Worm (Caenorhabditis elegans): ENCODE results near the gene srbc-63.
A peak's percentile ranks its signal among the peaks of the same experiment; 100 is the strongest.

The srbc-63 gene

DNA sequence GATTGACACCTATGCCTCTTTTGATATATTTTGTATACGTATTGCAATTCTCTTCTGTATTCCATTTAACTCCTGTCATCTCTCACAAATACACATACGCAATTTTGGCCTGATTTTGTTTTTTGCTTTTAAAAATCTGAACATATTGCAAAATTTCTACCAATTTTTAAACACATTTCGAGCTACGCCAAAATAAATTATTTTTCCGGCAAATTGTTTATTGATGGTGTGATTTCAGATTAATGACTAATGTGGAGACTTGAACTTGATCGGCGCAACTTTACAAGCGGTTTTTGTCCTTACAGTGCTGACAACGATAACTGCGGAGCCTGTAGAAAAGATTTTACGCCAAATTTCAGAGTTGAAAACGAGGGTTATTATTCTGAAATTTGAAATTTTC, 15.4 kb downstream of the srbc-63 start:
- TF ChIP-seq cnd-1 (tag; optimal IDR thresholded peaks at IDR 0.05) = no peak
- TF ChIP-seq zip-8 (tag; optimal IDR thresholded peaks at IDR 0.05) = no peak
- no peak for TF ChIP-seq mab-5 (tag; optimal IDR thresholded peaks at IDR 0.05)
- no peak for TF ChIP-seq nhr-2 (tag; optimal IDR thresholded peaks at IDR 0.05)
- no peak for TF ChIP-seq hlh-1 (tag; optimal IDR thresholded peaks at IDR 0.05)
- no peak for TF ChIP-seq unc-62 (GFP tag; optimal IDR thresholded peaks at IDR 0.05)
- no peak for TF ChIP-seq sem-2 (GFP tag; optimal IDR thresholded peaks at IDR 0.05)
- TF ChIP-seq nhr-76 (tag; optimal IDR thresholded peaks at IDR 0.05) = no peak
- TF ChIP-seq mep-1 (tag; optimal IDR thresholded peaks at IDR 0.05) = no peak
- no peak for TF ChIP-seq ces-1 (GFP tag; optimal IDR thresholded peaks at IDR 0.05)
- TF ChIP-seq blmp-1 (tag; optimal IDR thresholded peaks at IDR 0.05) = no peak
- no peak for TF ChIP-seq ceh-43 (GFP tag; optimal IDR thresholded peaks at IDR 0.05)

DNA sequence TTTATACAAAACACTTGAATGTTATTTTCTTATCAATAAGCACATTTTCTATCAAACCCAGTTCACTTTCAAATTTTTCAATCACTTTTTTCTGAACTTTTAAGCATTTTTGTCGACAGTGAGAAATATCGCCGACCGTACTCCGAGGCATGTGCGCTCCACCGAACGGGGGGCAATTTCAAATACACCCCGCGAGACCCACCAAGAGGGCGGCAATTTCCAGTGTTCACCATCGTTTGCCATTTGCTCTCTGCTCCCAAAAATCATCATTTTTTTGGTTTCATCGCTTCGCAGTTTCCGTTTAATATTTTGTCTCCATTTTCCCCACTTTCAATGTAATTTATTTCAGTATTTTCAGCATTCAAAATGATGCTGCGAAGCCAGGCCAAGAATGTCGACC, 17.2 kb downstream of the srbc-63 start, which contains the start of gene cyb-3:
Gene cyb-3, plus strand, starts transcription at position 350 of the 400 bp plus-strand sequence.
- TF ChIP-seq nhr-76 (tag; optimal IDR thresholded peaks at IDR 0.05) (no peak), ztf-11 (tag; optimal IDR thresholded peaks at IDR 0.05) (no peak), hlh-1 (tag; optimal IDR thresholded peaks at IDR 0.05) (no peak), ceh-43 (GFP tag; optimal IDR thresholded peaks at IDR 0.05) (no peak), snpc-4 (tag; optimal IDR thresholded peaks at IDR 0.05) (no peak), lsy-2 (tag; optimal IDR thresholded peaks at IDR 0.05) (peak; percentile 57)

DNA sequence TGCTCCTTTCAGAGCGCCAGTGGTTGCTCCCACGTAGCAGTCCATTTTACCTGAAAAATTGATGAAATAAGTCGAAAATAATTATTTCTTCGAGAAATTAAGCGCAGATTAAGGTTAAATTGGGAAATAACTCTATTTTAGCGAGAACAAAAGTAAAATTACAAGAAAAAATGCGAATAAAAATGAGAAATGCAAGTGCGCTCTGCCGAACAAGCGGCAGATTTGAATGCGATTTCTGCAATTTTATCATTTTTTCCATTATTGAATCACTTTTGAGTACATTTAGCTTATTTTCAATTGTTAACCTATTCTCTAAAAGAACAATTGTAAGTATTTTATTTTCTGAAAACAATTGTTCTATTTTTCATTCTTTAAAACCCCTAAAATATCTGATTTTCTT, 17.6 kb downstream of the srbc-63 start, which contains the start of gene T06E6.1:
Gene T06E6.1, minus strand, starts transcription at position 56 of the 400 bp plus-strand sequence.
- TF ChIP-seq drap-1 (GFP tag; optimal IDR thresholded peaks at IDR 0.05) = no peak
- TF ChIP-seq nhr-2 (tag; optimal IDR thresholded peaks at IDR 0.05) = no peak
- no peak for TF ChIP-seq nhr-28 (tag; optimal IDR thresholded peaks at IDR 0.05)

DNA sequence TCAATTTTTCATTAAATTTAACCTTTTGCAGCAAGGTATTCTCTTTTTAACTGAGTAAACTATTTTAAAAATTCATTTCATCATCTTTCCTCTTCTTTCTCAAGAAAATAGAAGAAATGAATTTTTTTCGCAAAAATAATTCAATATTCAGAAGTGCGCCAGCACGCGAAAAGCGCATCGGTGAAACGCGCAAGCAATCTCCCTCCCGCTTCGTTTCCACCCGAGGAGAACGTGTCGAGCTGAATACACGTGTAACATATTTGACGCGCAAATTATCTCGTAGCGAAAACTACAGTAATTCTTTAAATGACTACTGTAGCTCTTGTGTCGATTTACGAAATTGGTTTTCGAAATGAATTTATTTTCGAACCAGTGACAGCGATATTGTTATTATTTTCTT, 20.5 kb downstream of the srbc-63 start:
- TF ChIP-seq mep-1 (tag; optimal IDR thresholded peaks at IDR 0.05) = no peak
- no peak for TF ChIP-seq nhr-76 (tag; optimal IDR thresholded peaks at IDR 0.05)
- TF ChIP-seq mab-5 (tag; optimal IDR thresholded peaks at IDR 0.05) = no peak
- no peak for TF ChIP-seq elt-1 (tag; optimal IDR thresholded peaks at IDR 0.05; ENCODE audit: borderline replicate concordance, insufficient read depth)
- TF ChIP-seq ceh-83 (GFP tag; optimal IDR thresholded peaks at IDR 0.05) = no peak
- TF ChIP-seq sem-2 (GFP tag; optimal IDR thresholded peaks at IDR 0.05) = no peak

DNA sequence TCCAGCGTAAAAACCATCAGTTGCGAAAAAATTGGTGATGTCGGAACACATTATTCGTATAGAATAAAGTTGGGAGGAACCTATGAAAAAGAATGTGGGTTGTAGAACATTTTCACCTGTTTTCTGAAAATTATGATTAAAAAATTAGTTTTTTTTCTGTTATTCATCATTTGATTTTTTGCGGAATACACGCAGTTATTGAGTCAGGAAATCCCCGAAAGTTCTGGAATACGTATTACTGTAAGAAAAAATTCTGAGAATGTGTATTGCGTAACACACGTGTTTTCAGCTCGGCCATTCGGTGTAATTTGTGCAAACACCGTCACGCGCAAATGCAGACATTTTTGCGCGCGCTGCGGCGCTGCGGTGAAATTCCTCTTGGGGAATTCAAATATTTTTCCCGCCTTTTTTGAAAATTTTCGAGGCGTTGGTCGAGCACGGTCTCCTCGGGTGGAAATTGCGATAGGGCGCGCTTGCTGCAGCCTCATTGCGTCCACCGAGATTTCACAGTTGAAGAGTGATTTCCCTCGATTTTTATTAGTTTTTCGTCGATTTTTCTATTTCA, 23.6 kb downstream of the srbc-63 start, which contains the start of gene srh-170:
Gene srh-170, minus strand, starts transcription at position 51 of the 565 bp plus-strand sequence.
- TF ChIP-seq zip-8 (tag; optimal IDR thresholded peaks at IDR 0.05) = peak; percentile 19
- TF ChIP-seq elt-3 (tag; optimal IDR thresholded peaks at IDR 0.05) = no peak

DNA sequence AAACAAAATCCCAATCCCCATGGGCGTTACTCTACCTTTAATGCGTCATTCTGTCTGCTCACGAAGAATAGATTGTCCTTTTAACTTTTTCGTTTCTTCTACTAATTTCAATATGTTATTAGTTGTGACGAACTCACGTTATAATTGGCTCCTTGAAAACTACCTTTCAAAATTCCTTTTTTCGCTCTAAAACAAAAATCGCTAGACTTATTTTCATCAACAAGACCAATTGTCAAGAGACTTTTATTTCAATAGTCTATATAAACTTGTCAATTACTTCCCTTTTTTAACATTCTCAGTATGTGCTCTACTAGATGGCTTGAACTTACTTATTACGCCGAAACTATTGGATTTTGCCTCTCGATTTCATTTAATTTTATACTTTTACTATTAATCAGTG, 27.8 kb downstream of the srbc-63 start, which contains the start of gene str-102:
Gene str-102, plus strand, starts transcription at position 301 of the 400 bp plus-strand sequence.
- no peak for TF ChIP-seq sptf-1 (tag; optimal IDR thresholded peaks at IDR 0.05)
- no peak for TF ChIP-seq nhr-2 (tag; optimal IDR thresholded peaks at IDR 0.05)

DNA sequence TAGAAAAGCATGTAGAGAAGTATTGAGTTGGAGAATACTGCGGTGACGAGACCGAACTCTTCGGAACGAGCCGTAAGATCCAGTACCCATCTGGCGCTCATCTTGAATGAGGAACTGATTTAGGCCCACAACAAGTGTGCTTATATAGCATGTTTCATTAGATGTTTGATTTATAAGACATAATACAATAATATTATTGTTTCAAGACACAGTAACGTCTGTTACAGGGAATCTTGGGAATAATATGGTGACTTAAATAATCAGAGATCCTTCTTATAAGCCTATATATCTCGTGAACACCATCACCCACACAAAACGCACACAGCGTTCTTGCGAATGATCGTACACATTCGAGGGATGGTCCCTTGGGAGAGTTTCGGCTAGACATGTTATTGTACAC, 28.8 kb downstream of the srbc-63 start, which contains the start of gene str-88:
Gene str-88, minus strand, starts transcription at position 101 of the 400 bp plus-strand sequence.
- TF ChIP-seq nhr-76 (tag; optimal IDR thresholded peaks at IDR 0.05) (no peak), tbx-8 (GFP tag; optimal IDR thresholded peaks at IDR 0.05) (no peak), unc-62 (GFP tag; optimal IDR thresholded peaks at IDR 0.05) (no peak)

DNA sequence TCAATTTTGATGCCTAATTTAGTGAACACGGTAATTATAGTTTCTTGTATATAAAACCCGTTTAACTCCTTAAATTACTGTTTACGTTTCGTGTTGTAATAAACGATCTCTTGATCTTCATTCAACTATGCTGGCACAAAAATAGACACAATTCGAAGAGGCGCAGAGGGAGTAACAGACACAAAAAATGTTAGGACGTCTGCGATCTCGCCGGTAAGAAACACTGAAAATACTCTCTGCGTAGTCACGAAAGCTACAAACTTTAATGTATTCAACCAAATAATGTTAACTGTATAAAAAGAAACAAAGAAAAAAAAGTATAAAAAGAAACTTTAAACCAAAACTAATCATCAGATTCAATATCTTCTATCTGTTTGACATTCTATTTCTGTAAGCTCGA, 31.7 kb downstream of the srbc-63 start, which contains the start of gene dhs-23:
Gene dhs-23, plus strand, starts transcription at position 363 of the 400 bp plus-strand sequence.
- TF ChIP-seq nhr-12 (tag; optimal IDR thresholded peaks at IDR 0.05) (no peak), flh-1 (GFP tag; optimal IDR thresholded peaks at IDR 0.05) (no peak), lsy-2 (tag; optimal IDR thresholded peaks at IDR 0.05) (no peak), nhr-28 (tag; optimal IDR thresholded peaks at IDR 0.05) (no peak), lin-13 (tag; optimal IDR thresholded peaks at IDR 0.05) (no peak), tbx-8 (GFP tag; optimal IDR thresholded peaks at IDR 0.05) (no peak), elt-1 (tag; optimal IDR thresholded peaks at IDR 0.05; ENCODE audit: borderline replicate concordance, insufficient read depth) (no peak), nhr-2 (tag; optimal IDR thresholded peaks at IDR 0.05) (no peak), sptf-1 (tag; optimal IDR thresholded peaks at IDR 0.05) (no peak), ceh-83 (GFP tag; optimal IDR thresholded peaks at IDR 0.05) (no peak)
